Fruit fly (Drosophila melanogaster): ENCODE data around the gene ScsbetaA.

- TF ChIP-seq fd96Ca (GFP tag; IDR thresholded peaks at IDR 0.05) (no peak), CG15710 (tag; optimal IDR thresholded peaks at IDR 0.05) (no peak), EcR (GFP tag; optimal IDR thresholded peaks at IDR 0.05) (no peak), Pif1B (GFP tag; optimal IDR thresholded peaks at IDR 0.05) (no peak), CG14655 (GFP tag; optimal IDR thresholded peaks at IDR 0.05) (no peak), CG17806 (tag; optimal IDR thresholded peaks at IDR 0.05) (no peak), Ets98B (GFP tag; IDR thresholded peaks at IDR 0.05) (no peak)
These were observed 20.6 kb downstream of the ScsbetaA start for dm6 chr3R:8959153-8959552.
